Fruit fly (Drosophila melanogaster): ENCODE measurements around the gene CG1958.
A peak's percentile ranks its signal among the peaks of the same experiment; 100 is the strongest.

Gene CG1958

DNA sequence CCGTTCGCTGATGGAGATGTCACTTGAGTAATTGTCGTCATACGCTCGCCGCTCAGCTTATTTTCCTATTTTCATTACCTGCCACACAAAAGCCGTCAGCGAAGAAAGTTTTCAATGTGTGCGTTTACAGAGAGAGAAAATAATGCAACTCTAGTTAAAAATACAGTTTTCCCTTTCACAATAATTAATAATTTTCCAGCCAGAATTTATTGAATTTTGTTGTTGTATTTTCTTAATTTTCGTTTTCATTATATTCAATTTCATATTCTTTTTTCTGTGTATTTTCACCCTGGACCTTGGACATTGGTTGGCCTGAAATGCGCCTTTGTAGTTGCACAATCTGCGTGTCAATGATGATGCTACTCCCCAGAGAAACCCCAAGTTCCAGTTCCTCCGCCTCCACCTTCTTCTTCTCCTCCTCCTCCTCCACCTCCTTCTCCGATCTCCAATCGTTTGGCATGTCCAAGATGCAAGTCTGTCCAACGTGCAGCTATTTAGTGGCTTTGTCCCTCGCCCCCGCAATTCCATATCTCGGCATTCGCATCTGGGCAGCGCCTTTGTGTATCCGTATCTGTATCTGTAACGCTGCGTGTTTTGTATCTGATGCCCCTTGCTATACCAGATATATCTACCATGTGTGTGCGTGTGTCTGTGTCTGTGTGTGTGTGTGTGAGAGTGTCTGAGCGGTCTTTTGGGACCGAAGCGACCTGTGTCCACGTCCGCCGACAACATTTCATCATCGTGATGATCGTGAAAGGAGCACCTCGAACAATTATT, 44.4 kb upstream of the CG1958 start (continued):
- 0 out of 2 replicates have a peak, but pooled peaks have one; percentile 39 for TF ChIP-seq CG4404 (GFP tag; IDR thresholded peaks at IDR 0.05)
- TF ChIP-seq pan (optimal IDR thresholded peaks at IDR 0.05) = no peak
- peak in 1 of 2 experiments; percentile 26 for TF ChIP-seq pan (GFP tag; optimal IDR thresholded peaks at IDR 0.05 in 1 of 2, IDR thresholded peaks at IDR 0.05 in 1 of 2)
- TF ChIP-seq pho (GFP tag; optimal IDR thresholded peaks at IDR 0.05) = no peak
- TF ChIP-seq dmrt99B (tag; optimal IDR thresholded peaks at IDR 0.05) = no peak
- TF ChIP-seq zfh2 (GFP tag; optimal IDR thresholded peaks at IDR 0.05) = no peak
- TF ChIP-seq hkb (optimal IDR thresholded peaks at IDR 0.05) = no peak
- TF ChIP-seq hkb (GFP tag; IDR thresholded peaks at IDR 0.05) = no peak
- TF ChIP-seq Lpt (GFP tag; optimal IDR thresholded peaks at IDR 0.05) = no peak
- TF ChIP-seq CG17568 (GFP tag; optimal IDR thresholded peaks at IDR 0.05) = no peak
- peak; percentile 52 for TF ChIP-seq cg (GFP tag; optimal IDR thresholded peaks at IDR 0.05)
- no peak for TF ChIP-seq Dfd (GFP tag; optimal IDR thresholded peaks at IDR 0.05)
- no peak for TF ChIP-seq ase (GFP tag; IDR thresholded peaks at IDR 0.05)
- no peak for TF ChIP-seq Fer1 (GFP tag; optimal IDR thresholded peaks at IDR 0.05)
- TF ChIP-seq CG12744 (GFP tag; optimal IDR thresholded peaks at IDR 0.05) = no peak
- peak; percentile 85 for TF ChIP-seq sens (GFP tag)
- no peak for TF ChIP-seq CG3995 (GFP tag; optimal IDR thresholded peaks at IDR 0.05)
- TF ChIP-seq dimm (GFP tag; IDR thresholded peaks at IDR 0.05) = no peak
- no peak for TF ChIP-seq CG14965 (GFP tag; optimal IDR thresholded peaks at IDR 0.05; ENCODE audit: borderline replicate concordance)
- peak; percentile 11 for TF ChIP-seq CG17829 (tag; optimal IDR thresholded peaks at IDR 0.05)
- no peak for TF ChIP-seq Ets97D (GFP tag; optimal IDR thresholded peaks at IDR 0.05)
- TF ChIP-seq CG12104 (GFP tag; optimal IDR thresholded peaks at IDR 0.05) = no peak
- no peak for TF ChIP-seq CoRest (tag; optimal IDR thresholded peaks at IDR 0.05)
- peak; percentile 29 for TF ChIP-seq CG4424 (GFP tag; optimal IDR thresholded peaks at IDR 0.05)
- TF ChIP-seq Stat92E (GFP tag; optimal IDR thresholded peaks at IDR 0.05) = no peak
- no peak for TF ChIP-seq CG12155 (GFP tag; optimal IDR thresholded peaks at IDR 0.05)
- TF ChIP-seq nmo (GFP tag; optimal IDR thresholded peaks at IDR 0.05) = peak; percentile 22
- peak; percentile 50 for TF ChIP-seq CG9727 (GFP tag; optimal IDR thresholded peaks at IDR 0.05)
- no peak for TF ChIP-seq caup (GFP tag; optimal IDR thresholded peaks at IDR 0.05; ENCODE audit: severe bottlenecking)
- no peak for TF ChIP-seq Ets65A (GFP tag)
- TF ChIP-seq CG12942 (GFP tag; optimal IDR thresholded peaks at IDR 0.05) = no peak
- TF ChIP-seq vnd (GFP tag; IDR thresholded peaks at IDR 0.05; ENCODE audit: partially characterized antibody) = no peak
- TF ChIP-seq ato (GFP tag; IDR thresholded peaks at IDR 0.05; ENCODE audit: partially characterized antibody) = no peak
- TF ChIP-seq ewg (GFP tag; optimal IDR thresholded peaks at IDR 0.05) = no peak
- no peak for TF ChIP-seq lmd (GFP tag; IDR thresholded peaks at IDR 0.05)
- no peak for TF ChIP-seq CG13123 (GFP tag; optimal IDR thresholded peaks at IDR 0.05)
- peak; percentile 19 for TF ChIP-seq Sox102F (GFP tag; optimal IDR thresholded peaks at IDR 0.05)
- no peak for TF ChIP-seq en (GFP tag; optimal IDR thresholded peaks at IDR 0.05)
- no peak for TF ChIP-seq CkIIα-i1 (GFP tag; IDR thresholded peaks at IDR 0.05)
- TF ChIP-seq klu (GFP tag; IDR thresholded peaks at IDR 0.05) = no peak
- no peak for TF ChIP-seq CG10543 (GFP tag; optimal IDR thresholded peaks at IDR 0.05)
- TF ChIP-seq Max (GFP tag; optimal IDR thresholded peaks at IDR 0.05) = no peak
- no peak for TF ChIP-seq Dbx (GFP tag; IDR thresholded peaks at IDR 0.05)
- TF ChIP-seq dan (GFP tag; IDR thresholded peaks at IDR 0.05) = no peak
- peak; percentile 18 for TF ChIP-seq Med (GFP tag)
- TF ChIP-seq CG17361 (GFP tag; IDR thresholded peaks at IDR 0.05) = peak; percentile 36; the same call in 1 of the 3 replicates
- TF ChIP-seq chn (GFP tag; optimal IDR thresholded peaks at IDR 0.05) = no peak
- TF ChIP-seq CG8281 (tag; optimal IDR thresholded peaks at IDR 0.05) = no peak
- no peak for TF ChIP-seq HmgD (GFP tag; optimal IDR thresholded peaks at IDR 0.05)
- peak; percentile 25; the same call in 1 of the 2 replicates for TF ChIP-seq Xrp1 (GFP tag; IDR thresholded peaks at IDR 0.05)
- TF ChIP-seq CG17328 (GFP tag; IDR thresholded peaks at IDR 0.05) = peak; percentile 43; the same call in 1 of the 2 replicates

Measured in whole organism, embryonic.